Worm (Caenorhabditis elegans): Measurements from ENCODE around the gene gar-2.

DNA sequence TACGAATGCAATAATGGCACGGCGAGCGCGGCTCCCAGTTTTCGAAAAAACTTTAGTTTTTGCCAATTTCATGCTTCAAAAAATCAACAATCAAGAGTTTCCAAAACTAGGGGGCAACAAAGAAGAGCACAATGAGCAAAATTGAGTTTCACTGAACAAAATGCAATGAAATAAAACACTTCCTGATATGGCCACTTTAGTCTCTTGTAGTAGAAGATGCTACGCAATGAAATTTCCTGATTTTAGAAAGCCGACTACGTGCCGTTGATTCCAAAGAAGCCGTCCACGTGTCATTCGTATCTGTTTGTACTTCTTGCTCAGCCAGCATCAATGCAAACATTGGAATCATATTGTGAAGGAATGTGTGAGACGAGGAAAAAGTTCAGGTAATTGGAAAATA is 25.2 kb downstream of the gar-2 start:
- no peak for TF ChIP-seq fos-1 (tag; optimal IDR thresholded peaks at IDR 0.05)
- no peak for TF ChIP-seq arid-1 (GFP tag; conservative IDR thresholded peaks at IDR 0.05)
- no peak for TF ChIP-seq lir-3 (tag; optimal IDR thresholded peaks at IDR 0.05)
- no peak for TF ChIP-seq nhr-28 (tag; optimal IDR thresholded peaks at IDR 0.05)
- TF ChIP-seq ztf-11 (tag; optimal IDR thresholded peaks at IDR 0.05): no peak
- no peak for TF ChIP-seq egl-43 (GFP tag; IDR thresholded peaks at IDR 0.05)
- no peak for TF ChIP-seq nhr-11 (tag; optimal IDR thresholded peaks at IDR 0.05)
- TF ChIP-seq ceh-28 (tag; optimal IDR thresholded peaks at IDR 0.05): no peak
- TF ChIP-seq unc-39 (tag; optimal IDR thresholded peaks at IDR 0.05): no peak
- TF ChIP-seq T26A8.4 (GFP tag; IDR thresholded peaks at IDR 0.05): no peak
- TF ChIP-seq lin-13 (GFP tag; optimal IDR thresholded peaks at IDR 0.05): no peak
- TF ChIP-seq ceh-44 (GFP tag; IDR thresholded peaks at IDR 0.05): no peak
